Worm (Caenorhabditis elegans) whole organism, L1 larva: ENCODE measurements around the gene pha-1.

ENCODE experiments used
- C16A3.4 ChIP-seq: fragments of 150-350 bp; optimal IDR thresholded peaks from 2 replicates; lab custom pipeline; 2014; ENCODE audit warnings: missing biosample characterization, missing genetic modification characterization
- C34B4.2 ChIP-seq: sonication (generic microtip); optimal IDR thresholded peaks from 2 replicates; lab custom pipeline; 2017; ENCODE audit warnings: mild to moderate bottlenecking, missing genetic modification characterization, missing compliant biosample characterization
- Y116A8C.19 ChIP-seq: sonication (generic microtip); optimal IDR thresholded peaks from 2 replicates; lab custom pipeline; 2016; ENCODE audit warnings: missing compliant biosample characterization, missing genetic modification characterization, borderline replicate concordance
- aly-2 ChIP-seq: fragments of 150-350 bp; optimal IDR thresholded peaks from 2 replicates; lab custom pipeline; 2014; ENCODE audit warnings: missing biosample characterization, missing genetic modification characterization
- ama-1 ChIP-seq: fragments of 150-350 bp; optimal IDR thresholded peaks from 2 replicates; lab custom pipeline; 2014
- ceh-63 ChIP-seq: fragments of 200-800 bp; sonication (Bioruptor generic); optimal IDR thresholded peaks from 2 replicates; lab custom pipeline; 2018; ENCODE audit warnings: mild to moderate bottlenecking, missing genetic modification characterization, missing compliant biosample characterization
- ceh-90 ChIP-seq: sonication (generic microtip); optimal IDR thresholded peaks from 2 replicates; lab custom pipeline; 2016; ENCODE audit warnings: missing genetic modification characterization, missing compliant biosample characterization
- ces-1 ChIP-seq: fragments of 150-350 bp; optimal IDR thresholded peaks from 2 replicates; lab custom pipeline; 2014; ENCODE audit warnings: missing biosample characterization, missing genetic modification reagents, missing genetic modification characterization
- dsc-1 ChIP-seq: sonication (generic microtip); optimal IDR thresholded peaks from 2 replicates; lab custom pipeline; 2016; ENCODE audit warnings: mild to moderate bottlenecking, missing genetic modification characterization, missing compliant biosample characterization
- efl-1 ChIP-seq, 4 experiments: fragments of 150-350 bp; optimal IDR thresholded peaks in 3 of 4; peaks in 1 of 4; 1 replicate in 1 of 4; 2 replicates in 3 of 4; lab custom pipeline; 2014; ENCODE audit warnings: missing biosample characterization in 2 of 4, missing genetic modification characterization in 2 of 4, missing genetic modification reagents in 2 of 4
- egl-13 ChIP-seq: sonication (generic microtip); optimal IDR thresholded peaks from 2 replicates; lab custom pipeline; 2016; ENCODE audit warnings: missing genotype, missing genetic modification reagents, missing genetic modification characterization, missing compliant biosample characterization
- egl-27 ChIP-seq, 2 experiments: fragments of 150-350 bp in 1 of 2; sonication (generic microtip); optimal IDR thresholded peaks; 3 replicates each; lab custom pipeline; 2017 to 2018; ENCODE audit warnings: missing biosample characterization in 2 of 2, missing genetic modification characterization in 2 of 2, missing genetic modification reagents in 2 of 2
- elt-3 ChIP-seq, 6 experiments: fragments of 150-350 bp in 1 of 6; sonication (generic microtip); optimal IDR thresholded peaks; 2 replicates each; lab custom pipeline; 2017 to 2018; ENCODE audit warnings: missing biosample characterization in 6 of 6, missing genetic modification characterization in 6 of 6, inconsistent platforms in 1 of 6
- ets-5 ChIP-seq: fragments of 200-800 bp; sonication (Bioruptor generic); IDR thresholded peaks from 2 replicates; pipeline ENCODE4 v1.3.6; 2022; ENCODE audit warnings: missing genetic modification characterization, missing compliant biosample characterization
- fkh-10 ChIP-seq: sonication (generic microtip); optimal IDR thresholded peaks from 2 replicates; lab custom pipeline; 2017; ENCODE audit warnings: missing biosample characterization, missing genetic modification reagents, missing genetic modification characterization
- fkh-4 ChIP-seq: sonication (generic microtip); optimal IDR thresholded peaks from 2 replicates; lab custom pipeline; 2016; ENCODE audit warnings: missing compliant biosample characterization, missing genetic modification characterization, borderline replicate concordance
- fkh-8 ChIP-seq: sonication (generic microtip); optimal IDR thresholded peaks from 2 replicates; lab custom pipeline; 2016; ENCODE audit warnings: mild to moderate bottlenecking, missing genetic modification characterization, missing compliant biosample characterization
- fos-1 ChIP-seq: fragments of 150-350 bp; optimal IDR thresholded peaks from 2 replicates; lab custom pipeline; 2014; ENCODE audit warnings: missing biosample characterization, missing genetic modification characterization
- grh-1 ChIP-seq: fragments of 200-800 bp; sonication (Bioruptor generic); IDR thresholded peaks from 2 replicates; pipeline ENCODE4 v1.3.6; 2022; ENCODE audit warnings: missing genetic modification reagents, missing genetic modification characterization, missing compliant biosample characterization
- irx-1 ChIP-seq: sonication (generic microtip); optimal IDR thresholded peaks from 2 replicates; lab custom pipeline; 2016; ENCODE audit warnings: missing genetic modification characterization, missing compliant biosample characterization
- jun-1 ChIP-seq: fragments of 150-350 bp; optimal IDR thresholded peaks from 2 replicates; lab custom pipeline; 2014; ENCODE audit warnings: missing biosample characterization, missing genetic modification reagents, missing genetic modification characterization
- lin-14 ChIP-seq: fragments of 200-800 bp; sonication (Bioruptor generic); optimal IDR thresholded peaks from 2 replicates; lab custom pipeline; 2018; ENCODE audit warnings: mild to moderate bottlenecking, missing genetic modification characterization, moderate library complexity, missing compliant biosample characterization
- lin-15B ChIP-seq: fragments of 150-350 bp; sonication (generic microtip); optimal IDR thresholded peaks from 3 replicates; lab custom pipeline; 2014; ENCODE audit warnings: missing biosample characterization, missing genetic modification characterization
- mab-9 ChIP-seq: fragments of 200-800 bp; sonication (Bioruptor generic); IDR thresholded peaks from 2 replicates; pipeline ENCODE4 v1.3.6; 2022; ENCODE audit warnings: missing genetic modification reagents, missing genetic modification characterization, missing compliant biosample characterization
- mdl-1 ChIP-seq, 2 experiments: fragments of 150-350 bp; optimal IDR thresholded peaks; 2 replicates each; lab custom pipeline; 2014 to 2017; ENCODE audit warnings: missing biosample characterization in 2 of 2, missing genetic modification characterization in 2 of 2, inconsistent platforms in 1 of 2
- mep-1 ChIP-seq: fragments of 150-350 bp; optimal IDR thresholded peaks from 2 replicates; lab custom pipeline; 2014; ENCODE audit warnings: missing biosample characterization, missing genetic modification characterization
- nhr-11 ChIP-seq: fragments of 150-350 bp; optimal IDR thresholded peaks from 2 replicates; lab custom pipeline; 2014; ENCODE audit warnings: missing biosample characterization, missing genetic modification characterization
- nhr-12 ChIP-seq: sonication (generic microtip); optimal IDR thresholded peaks from 2 replicates; lab custom pipeline; 2017; ENCODE audit warnings: missing biosample characterization, missing genetic modification characterization
- nhr-19 ChIP-seq: fragments of 200-800 bp; sonication (Bioruptor generic); conservative IDR thresholded peaks from 2 replicates; pipeline ENCODE4 v1.3.6; 2022; ENCODE audit warnings: missing genetic modification characterization, missing compliant biosample characterization
- nhr-20 ChIP-seq: sonication (generic microtip); optimal IDR thresholded peaks from 2 replicates; lab custom pipeline; 2016; ENCODE audit warnings: mild to moderate bottlenecking, missing genetic modification characterization, missing compliant biosample characterization
- nhr-237 ChIP-seq: fragments of 150-350 bp; optimal IDR thresholded peaks from 2 replicates; lab custom pipeline; 2014; ENCODE audit warnings: missing biosample characterization, missing genetic modification characterization
- nhr-28 ChIP-seq: fragments of 150-350 bp; optimal IDR thresholded peaks from 2 replicates; lab custom pipeline; 2014; ENCODE audit warnings: missing biosample characterization, missing genetic modification characterization
- nhr-71 ChIP-seq: sonication (generic microtip); optimal IDR thresholded peaks from 2 replicates; lab custom pipeline; 2016; ENCODE audit warnings: mild to moderate bottlenecking, missing genetic modification characterization, moderate library complexity, missing compliant biosample characterization
- nhr-76 ChIP-seq: sonication (generic microtip); optimal IDR thresholded peaks from 2 replicates; lab custom pipeline; 2017; ENCODE audit warnings: missing biosample characterization, missing genetic modification characterization
- nhr-85 ChIP-seq: sonication (generic microtip); peaks from one replicate; lab custom pipeline; 2016; ENCODE audit warnings: missing genetic modification characterization, inconsistent platforms, missing compliant biosample characterization
- nhr-90 ChIP-seq: sonication (generic microtip); optimal IDR thresholded peaks from 2 replicates; lab custom pipeline; 2016; ENCODE audit warnings: mild to moderate bottlenecking, missing genetic modification characterization, missing compliant biosample characterization; ENCODE audit not compliant: poor library complexity
- pax-3 ChIP-seq: fragments of 200-800 bp; sonication (Bioruptor generic); optimal IDR thresholded peaks from 2 replicates; lab custom pipeline; 2018; ENCODE audit warnings: mild to moderate bottlenecking, missing genetic modification characterization, moderate library complexity, missing compliant biosample characterization
- pqm-1 ChIP-seq: sonication (generic microtip); optimal IDR thresholded peaks from 3 replicates; lab custom pipeline; 2017; ENCODE audit warnings: missing biosample characterization, missing genetic modification characterization
- snpc-4 ChIP-seq: fragments of 150-350 bp; optimal IDR thresholded peaks from 2 replicates; lab custom pipeline; 2014; ENCODE audit warnings: missing biosample characterization, missing genetic modification characterization
- sox-4 ChIP-seq: sonication (generic microtip); optimal IDR thresholded peaks from 2 replicates; lab custom pipeline; 2016; ENCODE audit warnings: missing genetic modification characterization, missing compliant biosample characterization
- swsn-7 ChIP-seq: sonication (generic microtip); optimal IDR thresholded peaks from 2 replicates; lab custom pipeline; 2016; ENCODE audit warnings: missing genetic modification characterization, missing compliant biosample characterization
- tbx-2 ChIP-seq: sonication (generic microtip); optimal IDR thresholded peaks from 2 replicates; lab custom pipeline; 2016; ENCODE audit warnings: missing genetic modification characterization, missing compliant biosample characterization
- unc-130 ChIP-seq: fragments of 150-350 bp; optimal IDR thresholded peaks from 2 replicates; lab custom pipeline; 2017; ENCODE audit warnings: missing biosample characterization, missing genetic modification characterization, inconsistent platforms
- unc-86 ChIP-seq: sonication (generic microtip); optimal IDR thresholded peaks from 2 replicates; lab custom pipeline; 2016; ENCODE audit warnings: missing genetic modification characterization, missing compliant biosample characterization
- unc-98 ChIP-seq: fragments of 200-800 bp; sonication (Bioruptor generic); IDR thresholded peaks from 2 replicates; pipeline ENCODE4 v1.3.6; 2022; ENCODE audit warnings: missing genetic modification characterization, missing compliant biosample characterization
- vab-15 ChIP-seq: sonication (generic microtip); optimal IDR thresholded peaks from 2 replicates; lab custom pipeline; 2017; ENCODE audit warnings: missing genotype, mild to moderate bottlenecking, missing genetic modification characterization, missing compliant biosample characterization
- xbp-1 ChIP-seq: sonication (generic microtip); optimal IDR thresholded peaks from 2 replicates; lab custom pipeline; 2016; ENCODE audit warnings: missing genetic modification characterization, missing compliant biosample characterization
- zag-1 ChIP-seq: fragments of 150-350 bp; optimal IDR thresholded peaks from 2 replicates; lab custom pipeline; 2014; ENCODE audit warnings: missing biosample characterization, missing genetic modification characterization
- ztf-11 ChIP-seq, 2 experiments: sonication (generic microtip); optimal IDR thresholded peaks; 2 replicates each; lab custom pipeline; 2016 to 2017; ENCODE audit warnings: missing genetic modification characterization in 2 of 2, missing biosample characterization in 1 of 2, missing compliant biosample characterization in 1 of 2
- ztf-4 ChIP-seq: fragments of 150-350 bp; optimal IDR thresholded peaks from 2 replicates; lab custom pipeline; 2014; ENCODE audit warnings: missing biosample characterization, missing genetic modification characterization

The pha-1 gene

DNA sequence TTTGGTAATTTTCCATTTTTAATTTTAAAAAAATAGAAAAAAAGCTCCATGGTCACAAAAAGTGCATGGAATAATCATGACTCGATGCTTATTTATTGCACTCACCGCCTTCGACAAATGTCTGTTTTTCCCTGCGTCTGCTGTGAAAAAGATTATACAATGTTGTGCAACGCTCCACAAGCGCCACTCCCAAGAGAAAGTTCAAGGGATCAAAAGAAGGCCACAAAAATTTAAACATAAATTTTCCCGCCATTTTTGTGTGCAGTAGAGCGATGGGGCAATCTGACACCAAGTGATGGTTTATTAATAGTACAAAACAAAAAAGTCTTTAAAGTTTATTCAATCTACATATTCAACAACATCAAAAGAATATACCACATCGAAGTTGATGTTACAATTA is 7.3 kb downstream of the pha-1 start, which contains the start of gene fbxa-128 (continued):
- TF ChIP-seq egl-13 (tag; lab: Kevin White, UChicago): no peak
- TF ChIP-seq dsc-1 (tag; lab: Kevin White, UChicago): peak; percentile 17
- TF ChIP-seq aly-2 (tag; lab: Kevin White, UChicago): no peak
- TF ChIP-seq ama-1: no peak
- no peak for TF ChIP-seq unc-86 (tag; lab: Kevin White, UChicago)
- TF ChIP-seq Y116A8C.19: no peak
- no peak for TF ChIP-seq grh-1 (GFP tag; lab: Robert Waterston, UW)
- peak; percentile 2 for TF ChIP-seq fkh-8 (tag; lab: Kevin White, UChicago)
- TF ChIP-seq fos-1 (tag; lab: Kevin White, UChicago): no peak
- TF ChIP-seq nhr-76 (tag; lab: Kevin White, UChicago): no peak
- no peak for TF ChIP-seq pqm-1 (tag; lab: Kevin White, UChicago)
- TF ChIP-seq ztf-11 (tag; optimal IDR thresholded peaks at IDR 0.05; lab: Kevin White, UChicago): no peak
- no peak for TF ChIP-seq nhr-19 (GFP tag; lab: Robert Waterston, UW)
- no peak for TF ChIP-seq egl-27 (tag; optimal IDR thresholded peaks at IDR 0.05; lab: Kevin White, UChicago)
- no peak for TF ChIP-seq C34B4.2
- no peak for TF ChIP-seq ztf-4
- no peak for TF ChIP-seq unc-130 (tag; lab: Kevin White, UChicago)
- TF ChIP-seq fkh-10 (GFP tag; lab: Kevin White, UChicago): no peak
- peak; percentile 11 for TF ChIP-seq nhr-20 (tag; lab: Kevin White, UChicago)
- no peak for TF ChIP-seq zag-1
- no peak for TF ChIP-seq nhr-85
- TF ChIP-seq efl-1 (optimal IDR thresholded peaks at IDR 0.05; lab: Kevin White, UChicago): peak; percentile 70 to 77
- TF ChIP-seq efl-1 (GFP tag; optimal IDR thresholded peaks at IDR 0.05 in 1 of 2; lab: Kevin White, UChicago): peak; percentile 79 to 96
- no peak for TF ChIP-seq nhr-28 (tag; lab: Kevin White, UChicago)
- no peak for TF ChIP-seq ces-1 (GFP tag; lab: Kevin White, UChicago)
- TF ChIP-seq ceh-63 (GFP tag; lab: Kevin White, UChicago): no peak
- TF ChIP-seq vab-15 (tag; lab: Kevin White, UChicago): no peak
- no peak for TF ChIP-seq mab-9 (GFP tag; lab: Robert Waterston, UW)
- no peak for TF ChIP-seq irx-1
- no peak for TF ChIP-seq jun-1 (tag; lab: Kevin White, UChicago)
- TF ChIP-seq lin-14: no peak
- TF ChIP-seq snpc-4: no peak

DNA sequence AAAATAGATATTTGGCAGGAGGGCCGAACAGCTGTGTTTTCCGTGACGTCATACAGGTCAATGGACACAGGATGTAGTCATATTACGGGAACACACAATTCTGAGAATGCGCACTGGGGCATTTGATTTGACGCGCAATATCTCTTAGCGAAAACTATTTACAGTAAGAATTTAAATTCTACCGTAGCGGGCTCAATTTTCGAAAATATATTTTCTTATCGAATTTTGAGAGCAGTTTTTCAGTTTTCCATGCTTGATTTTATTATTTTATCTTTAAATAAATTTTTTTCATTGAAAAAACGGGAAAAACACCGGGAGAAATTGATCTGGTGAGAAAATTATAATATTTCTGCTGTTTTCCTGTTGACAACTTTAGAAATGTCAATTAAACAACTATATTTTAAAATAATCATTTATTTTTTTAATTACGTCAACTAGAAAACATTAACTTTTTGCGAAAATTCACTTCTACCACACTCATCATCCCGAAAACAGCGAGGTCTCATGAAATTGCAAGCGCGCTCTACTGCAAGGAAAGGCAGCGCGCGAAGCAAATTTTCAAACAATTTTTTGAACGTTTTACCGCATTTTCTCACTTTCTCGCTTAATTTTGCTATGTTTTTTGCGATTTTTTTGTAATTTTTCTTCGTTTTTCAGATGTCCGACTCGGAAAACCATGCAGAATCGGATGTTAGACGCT is 10.4 kb downstream of the pha-1 start, which contains the start of the genes Y47D3A.1 and pola-1:
Gene Y47D3A.1, minus strand, starts transcription at position 51 of the 700 bp plus-strand sequence.
Gene pola-1, plus strand, starts transcription at position 658 of the 700 bp plus-strand sequence.
- TF ChIP-seq nhr-90 (tag; lab: Kevin White, UChicago): peak; percentile 88
- peak in 3 of 6 experiments; percentile 39 to 72 (median 53) for TF ChIP-seq elt-3 (tag; optimal IDR thresholded peaks at IDR 0.05; lab: Kevin White, UChicago)
- peak; percentile 68 for TF ChIP-seq egl-13 (tag; lab: Kevin White, UChicago)
- peak; percentile 86 for TF ChIP-seq mep-1
- peak; percentile 55 for TF ChIP-seq fkh-10 (GFP tag; lab: Kevin White, UChicago)
- TF ChIP-seq nhr-11 (tag; lab: Kevin White, UChicago): no peak
- peak; percentile 19 for TF ChIP-seq zag-1
- TF ChIP-seq ets-5 (GFP tag; lab: Robert Waterston, UW): no peak
- TF ChIP-seq lin-14: no peak
- TF ChIP-seq unc-86 (tag; lab: Kevin White, UChicago): peak; percentile 65
- TF ChIP-seq nhr-12: no peak
- TF ChIP-seq ces-1 (GFP tag; lab: Kevin White, UChicago): no peak
- TF ChIP-seq tbx-2 (tag; lab: Kevin White, UChicago): peak; percentile 82
- TF ChIP-seq unc-98 (GFP tag; lab: Robert Waterston, UW): no peak; the same call in 1 of the 2 replicates
- peak; percentile 46 for TF ChIP-seq aly-2 (tag; lab: Kevin White, UChicago)
- peak; percentile 66 for TF ChIP-seq xbp-1
- peak; percentile 57 for TF ChIP-seq swsn-7
- TF ChIP-seq ceh-90 (tag; lab: Kevin White, UChicago): no peak
- TF ChIP-seq sox-4: peak; percentile 31
- TF ChIP-seq nhr-71 (tag; lab: Kevin White, UChicago): peak; percentile 87
- TF ChIP-seq nhr-237 (tag; lab: Kevin White, UChicago): peak; percentile 69
- TF ChIP-seq efl-1 (optimal IDR thresholded peaks at IDR 0.05; lab: Kevin White, UChicago): peak; percentile 95 to 96
- TF ChIP-seq efl-1 (GFP tag; optimal IDR thresholded peaks at IDR 0.05 in 1 of 2; lab: Kevin White, UChicago): peak; percentile 92 to 99
- peak; percentile 90 for TF ChIP-seq C16A3.4 (tag; lab: Kevin White, UChicago)
- peak; percentile 91 for TF ChIP-seq lin-15B (tag; lab: Kevin White, UChicago)
- TF ChIP-seq fkh-4 (tag; lab: Kevin White, UChicago): no peak
- peak; percentile 83 for TF ChIP-seq pax-3
- TF ChIP-seq mab-9 (GFP tag; lab: Robert Waterston, UW): peak; percentile 44; the same call in 1 of the 2 replicates
- peak in 1 of 2 experiments; percentile 85 for TF ChIP-seq ztf-11 (tag; optimal IDR thresholded peaks at IDR 0.05; lab: Kevin White, UChicago)
- TF ChIP-seq mdl-1 (tag; optimal IDR thresholded peaks at IDR 0.05; lab: Kevin White, UChicago): peak in 1 of 2 experiments; percentile 68
- TF ChIP-seq snpc-4: peak; percentile 57
